Worm (Caenorhabditis elegans) whole organism, L1 larva: ENCODE measurements around the gene clec-156.

Experiments used
- Y116A8C.19 ChIP-seq: sonication (generic microtip); optimal IDR thresholded peaks from 2 replicates; lab custom pipeline; 2016; ENCODE audit warnings: missing compliant biosample characterization, missing genetic modification characterization, borderline replicate concordance
- elt-2 ChIP-seq: sonication (generic microtip); optimal IDR thresholded peaks from 2 replicates; lab custom pipeline; 2016; ENCODE audit warnings: missing genetic modification characterization, mild to moderate bottlenecking, inconsistent platforms, missing compliant biosample characterization, missing genetic modification reagents
- fkh-10 ChIP-seq: sonication (generic microtip); optimal IDR thresholded peaks from 2 replicates; lab custom pipeline; 2017; ENCODE audit warnings: missing biosample characterization, missing genetic modification reagents, missing genetic modification characterization
- lin-13 ChIP-seq: fragments of 150-350 bp; optimal IDR thresholded peaks from 2 replicates; lab custom pipeline; 2014; ENCODE audit warnings: missing biosample characterization, missing genetic modification reagents, missing genetic modification characterization
- lin-15B ChIP-seq: fragments of 150-350 bp; sonication (generic microtip); optimal IDR thresholded peaks from 3 replicates; lab custom pipeline; 2014; ENCODE audit warnings: missing biosample characterization, missing genetic modification characterization
- lin-35 ChIP-seq, 2 experiments: fragments of 150-350 bp; optimal IDR thresholded peaks; 2 replicates each; lab custom pipeline; 2014; ENCODE audit warnings: missing biosample characterization in 2 of 2, missing genetic modification characterization in 2 of 2, missing genetic modification reagents in 2 of 2
- lin-39 ChIP-seq: fragments of 150-350 bp; optimal IDR thresholded peaks from 2 replicates; lab custom pipeline; 2014; ENCODE audit warnings: missing biosample characterization, missing genetic modification reagents, missing genetic modification characterization
- lir-3 ChIP-seq: sonication (generic microtip); optimal IDR thresholded peaks from 2 replicates; lab custom pipeline; 2016; ENCODE audit warnings: mild to moderate bottlenecking, missing genetic modification characterization, moderate library complexity, missing compliant biosample characterization; ENCODE audit not compliant: poor library complexity
- nhr-77 ChIP-seq: fragments of 150-350 bp; optimal IDR thresholded peaks from 2 replicates; lab custom pipeline; 2014; ENCODE audit warnings: missing biosample characterization, missing genetic modification characterization
- pqm-1 ChIP-seq: sonication (generic microtip); optimal IDR thresholded peaks from 3 replicates; lab custom pipeline; 2017; ENCODE audit warnings: missing biosample characterization, missing genetic modification characterization
- vab-15 ChIP-seq: sonication (generic microtip); optimal IDR thresholded peaks from 2 replicates; lab custom pipeline; 2017; ENCODE audit warnings: missing genotype, mild to moderate bottlenecking, missing genetic modification characterization, missing compliant biosample characterization

DNA sequence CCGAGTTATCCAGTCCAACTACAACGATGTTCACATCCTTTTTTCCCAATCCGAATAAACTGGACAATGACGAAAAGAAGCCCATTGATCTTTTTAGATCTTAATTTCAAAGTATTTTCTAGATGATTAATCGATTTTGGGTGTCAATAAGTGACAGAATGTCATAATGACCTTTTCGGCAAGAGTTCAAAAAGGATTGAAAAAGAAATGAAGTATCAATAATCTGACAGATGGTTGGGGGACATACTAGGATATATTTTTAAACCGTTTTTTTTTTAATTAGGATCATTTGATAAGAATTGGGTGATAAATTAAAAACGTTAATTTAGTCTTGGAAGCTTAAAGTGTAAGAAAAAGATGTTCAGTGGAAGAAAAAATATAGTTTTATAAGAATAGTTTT lies 27.3 kb downstream of the clec-156 start, which contains the start of gene arl-6:
- TF ChIP-seq Y116A8C.19 (tag; lab: Kevin White, UChicago) (no peak), lin-15B (tag; lab: Kevin White, UChicago) (no peak), lin-35 (GFP tag; optimal IDR thresholded peaks at IDR 0.05; lab: Kevin White, UChicago) (no peak), elt-2 (no peak), fkh-10 (GFP tag; lab: Kevin White, UChicago) (no peak), pqm-1 (tag; lab: Kevin White, UChicago) (no peak), lin-39 (tag; lab: Kevin White, UChicago) (no peak), lir-3 (tag; lab: Kevin White, UChicago) (no peak), vab-15 (tag; lab: Kevin White, UChicago) (no peak), nhr-77 (tag; lab: Kevin White, UChicago) (no peak), lin-13 (GFP tag; lab: Kevin White, UChicago) (no peak)
